Fruit fly (Drosophila melanogaster): Measurements from ENCODE around the gene CG1113.

Gene CG1113

DNA sequence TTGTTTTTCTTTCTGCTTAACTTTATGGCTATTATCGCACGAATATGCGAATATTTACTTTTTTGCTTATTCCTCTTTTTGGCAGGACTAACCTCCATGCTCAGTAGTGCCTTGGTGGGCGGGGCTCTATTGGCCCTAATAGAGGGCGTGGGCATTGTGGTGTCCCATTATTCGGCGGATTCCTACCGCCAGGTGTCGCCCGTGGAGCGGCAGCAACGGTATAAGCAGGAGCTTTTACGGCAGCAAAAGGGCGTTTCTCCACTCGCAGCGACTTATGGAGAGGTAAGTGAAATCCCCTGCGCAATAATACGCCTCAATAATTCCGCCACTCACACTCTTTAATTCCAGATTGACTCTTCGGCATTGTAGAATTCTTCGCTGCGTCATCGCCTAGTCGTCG, 47.7 kb downstream of the CG1113 start (continued):
- TF ChIP-seq CG15011 (GFP tag; optimal IDR thresholded peaks at IDR 0.05) = no peak
- no peak for TF ChIP-seq CG33557 (GFP tag; optimal IDR thresholded peaks at IDR 0.05)
- TF ChIP-seq CG4328 (GFP tag; optimal IDR thresholded peaks at IDR 0.05) = no peak
- TF ChIP-seq Atf3 (GFP tag; optimal IDR thresholded peaks at IDR 0.05) = no peak
- no peak for TF ChIP-seq D (optimal IDR thresholded peaks at IDR 0.05)
- no peak for TF ChIP-seq D (GFP tag; optimal IDR thresholded peaks at IDR 0.05)
- peak; percentile 32 for TF ChIP-seq CG18599 (GFP tag; optimal IDR thresholded peaks at IDR 0.05)
- no peak for TF ChIP-seq gfzf (GFP tag; optimal IDR thresholded peaks at IDR 0.05)
- no peak for TF ChIP-seq CG13123 (GFP tag; optimal IDR thresholded peaks at IDR 0.05)
- TF ChIP-seq cas (GFP tag; IDR thresholded peaks at IDR 0.05) = no peak
- TF ChIP-seq HLH4C (GFP tag; IDR thresholded peaks at IDR 0.05; ENCODE audit: partially characterized antibody) = no peak
- TF ChIP-seq sens-2 (GFP tag; IDR thresholded peaks at IDR 0.05) = no peak
- peak; percentile 53 for TF ChIP-seq mirr (GFP tag; optimal IDR thresholded peaks at IDR 0.05)
- no peak for TF ChIP-seq CG12942 (GFP tag; optimal IDR thresholded peaks at IDR 0.05)
- no peak for TF ChIP-seq CG9797 (GFP tag; optimal IDR thresholded peaks at IDR 0.05)
- no peak for TF ChIP-seq D19A (tag; optimal IDR thresholded peaks at IDR 0.05)
- peak; percentile 35; the same call in 1 of the 3 replicates for TF ChIP-seq CG2199 (GFP tag; IDR thresholded peaks at IDR 0.05)
- no peak for TF ChIP-seq CG8924 (tag; optimal IDR thresholded peaks at IDR 0.05)
- TF ChIP-seq CG12659 (GFP tag; optimal IDR thresholded peaks at IDR 0.05) = no peak
- TF ChIP-seq Gsc (GFP tag; IDR thresholded peaks at IDR 0.05) = no peak
- no peak for TF ChIP-seq sisA (GFP tag; IDR thresholded peaks at IDR 0.05)
- no peak for TF ChIP-seq CG3995 (GFP tag; optimal IDR thresholded peaks at IDR 0.05)
- no peak for TF ChIP-seq CG2120 (GFP tag; optimal IDR thresholded peaks at IDR 0.05)
- TF ChIP-seq lmd (GFP tag; IDR thresholded peaks at IDR 0.05) = no peak
- no peak for TF ChIP-seq hbn (GFP tag; IDR thresholded peaks at IDR 0.05; ENCODE audit: partially characterized antibody)
- TF ChIP-seq CG16813 (GFP tag; IDR thresholded peaks at IDR 0.05; ENCODE audit: partially characterized antibody) = no peak
- no peak for TF ChIP-seq nau (GFP tag; optimal IDR thresholded peaks at IDR 0.05)
- TF ChIP-seq CG30403 (GFP tag; optimal IDR thresholded peaks at IDR 0.05) = peak; percentile 3
- TF ChIP-seq mam (GFP tag; optimal IDR thresholded peaks at IDR 0.05) = no peak
- no peak for TF ChIP-seq CG8388 (GFP tag; optimal IDR thresholded peaks at IDR 0.05)
- no peak for TF ChIP-seq CG6854 (GFP tag; optimal IDR thresholded peaks at IDR 0.05)
- peak; percentile 23; the same call in 1 of the 2 replicates for TF ChIP-seq Xrp1 (GFP tag; IDR thresholded peaks at IDR 0.05)
- TF ChIP-seq CG1647 (GFP tag; optimal IDR thresholded peaks at IDR 0.05) = no peak
- TF ChIP-seq slou (GFP tag; optimal IDR thresholded peaks at IDR 0.05) = no peak
- TF ChIP-seq sima (GFP tag; optimal IDR thresholded peaks at IDR 0.05) = no peak
- TF ChIP-seq CG2202 (tag; optimal IDR thresholded peaks at IDR 0.05) = no peak
- 0 out of 2 replicates have a peak, but pooled peaks have one; percentile 54 for TF ChIP-seq sob (GFP tag; IDR thresholded peaks at IDR 0.05)
- no peak for TF ChIP-seq Doc2 (GFP tag; IDR thresholded peaks at IDR 0.05)
- TF ChIP-seq ara (GFP tag; IDR thresholded peaks at IDR 0.05) = no peak
- TF ChIP-seq CG31365 (tag; optimal IDR thresholded peaks at IDR 0.05) = no peak
- 0 out of 2 replicates have a peak, but pooled peaks have one; percentile 31 for TF ChIP-seq CG1024 (GFP tag; IDR thresholded peaks at IDR 0.05)
- TF ChIP-seq fd96Cb (tag; optimal IDR thresholded peaks at IDR 0.05) = no peak
- TF ChIP-seq CG10274 (GFP tag; optimal IDR thresholded peaks at IDR 0.05) = no peak
- TF ChIP-seq Taf1 (GFP tag; IDR thresholded peaks at IDR 0.05) = no peak
- no peak for TF ChIP-seq Spps (tag; optimal IDR thresholded peaks at IDR 0.05)
- no peak for TF ChIP-seq pho (GFP tag; optimal IDR thresholded peaks at IDR 0.05)
- no peak for TF ChIP-seq yki (optimal IDR thresholded peaks at IDR 0.05)
- TF ChIP-seq bsh (GFP tag; optimal IDR thresholded peaks at IDR 0.05) = peak in 1 of 2 experiments; percentile 30
- TF ChIP-seq CG13296 (GFP tag; optimal IDR thresholded peaks at IDR 0.05) = peak; percentile 15
- TF ChIP-seq tna (GFP tag; IDR thresholded peaks at IDR 0.05; ENCODE audit: partially characterized antibody) = no peak
- TF ChIP-seq NFAT (GFP tag; IDR thresholded peaks at IDR 0.05) = peak; percentile 35; the same call in 1 of the 2 replicates
- TF ChIP-seq Ets97D (GFP tag; optimal IDR thresholded peaks at IDR 0.05) = no peak

Data from whole organism, embryonic.